Worm (Caenorhabditis elegans): ENCODE data around the gene srv-17.
A peak's percentile ranks its signal among the peaks of the same experiment; 100 is the strongest.

The srv-17 gene

ce11 chrIV:5870072-5870471, at the start of gene srv-17:
TSS of gene srv-17 (minus strand) at chrIV:5870172.
- no peak for TF ChIP-seq mep-1 (tag; optimal IDR thresholded peaks at IDR 0.05)
- no peak for TF ChIP-seq bed-3 (GFP tag; optimal IDR thresholded peaks at IDR 0.05)
- no peak for TF ChIP-seq ztf-11 (tag; optimal IDR thresholded peaks at IDR 0.05)
- TF ChIP-seq flh-1 (GFP tag; optimal IDR thresholded peaks at IDR 0.05), result no peak
- TF ChIP-seq nhr-28 (tag; optimal IDR thresholded peaks at IDR 0.05), result no peak
- TF ChIP-seq mls-2 (tag; optimal IDR thresholded peaks at IDR 0.05), result no peak
- TF ChIP-seq nhr-237 (tag; optimal IDR thresholded peaks at IDR 0.05), result no peak
- no peak for TF ChIP-seq drap-1 (GFP tag; optimal IDR thresholded peaks at IDR 0.05)
- no peak for TF ChIP-seq ham-2 (GFP tag; optimal IDR thresholded peaks at IDR 0.05)
- TF ChIP-seq nhr-2 (tag; optimal IDR thresholded peaks at IDR 0.05), result no peak
- TF ChIP-seq sptf-1 (tag; optimal IDR thresholded peaks at IDR 0.05), result no peak
- TF ChIP-seq lin-32 (GFP tag; optimal IDR thresholded peaks at IDR 0.05), result no peak
- TF ChIP-seq sem-2 (GFP tag; optimal IDR thresholded peaks at IDR 0.05), result no peak
- TF ChIP-seq unc-62 (GFP tag; optimal IDR thresholded peaks at IDR 0.05), result no peak
- no peak for TF ChIP-seq ceh-43 (GFP tag; optimal IDR thresholded peaks at IDR 0.05)

ce11 chrIV:5917026-5917425, 47.1 kb upstream of the srv-17 start, which contains the start of gene dhhc-13:
TSS of gene dhhc-13 (plus strand) at chrIV:5917326.
- no peak for TF ChIP-seq M03D4.4 (tag; optimal IDR thresholded peaks at IDR 0.05)

ce11 chrIV:5915152-5915551, 45.2 kb upstream of the srv-17 start:
- TF ChIP-seq nhr-12 (tag; optimal IDR thresholded peaks at IDR 0.05), result no peak
- peak; percentile 76 for TF ChIP-seq ces-1 (GFP tag; optimal IDR thresholded peaks at IDR 0.05)
- no peak for TF ChIP-seq bed-3 (GFP tag; optimal IDR thresholded peaks at IDR 0.05)

ce11 chrIV:5903305-5903778, 33.4 kb upstream of the srv-17 start, which contains the start of gene H04M03.12:
TSS of gene H04M03.12 (minus strand) at chrIV:5903355.
- TF ChIP-seq snpc-4 (tag; optimal IDR thresholded peaks at IDR 0.05), result no peak
- TF ChIP-seq nhr-76 (tag; optimal IDR thresholded peaks at IDR 0.05), result no peak
- no peak for TF ChIP-seq flh-1 (GFP tag; optimal IDR thresholded peaks at IDR 0.05)
- TF ChIP-seq nhr-2 (tag; optimal IDR thresholded peaks at IDR 0.05), result no peak
- TF ChIP-seq cnd-1 (tag; optimal IDR thresholded peaks at IDR 0.05), result no peak
- TF ChIP-seq unc-62 (GFP tag; optimal IDR thresholded peaks at IDR 0.05), result no peak
- no peak for TF ChIP-seq unc-39 (tag; optimal IDR thresholded peaks at IDR 0.05)
- TF ChIP-seq zip-8 (tag; optimal IDR thresholded peaks at IDR 0.05), result no peak
- no peak for TF ChIP-seq elt-3 (tag; optimal IDR thresholded peaks at IDR 0.05)

- TF ChIP-seq ces-1 (GFP tag; optimal IDR thresholded peaks at IDR 0.05) (peak; percentile 66), bed-3 (GFP tag; optimal IDR thresholded peaks at IDR 0.05) (no peak)
Observed at ce11 chrIV:5902730-5903129, 32.8 kb upstream of the srv-17 start.

- TF ChIP-seq mab-5 (tag; optimal IDR thresholded peaks at IDR 0.05) (no peak), drap-1 (GFP tag; optimal IDR thresholded peaks at IDR 0.05) (no peak), unc-120 (tag; optimal IDR thresholded peaks at IDR 0.05; ENCODE audit: poor library complexity, severe bottlenecking) (no peak), sptf-1 (tag; optimal IDR thresholded peaks at IDR 0.05) (no peak), lsy-2 (tag; optimal IDR thresholded peaks at IDR 0.05) (no peak), ztf-11 (tag; optimal IDR thresholded peaks at IDR 0.05) (no peak), nhr-2 (tag; optimal IDR thresholded peaks at IDR 0.05) (no peak), mls-2 (tag; optimal IDR thresholded peaks at IDR 0.05) (no peak), ces-1 (GFP tag; optimal IDR thresholded peaks at IDR 0.05) (no peak), elt-1 (tag; optimal IDR thresholded peaks at IDR 0.05; ENCODE audit: borderline replicate concordance, insufficient read depth) (no peak), lin-32 (GFP tag; optimal IDR thresholded peaks at IDR 0.05) (no peak), ceh-39 (tag; optimal IDR thresholded peaks at IDR 0.05) (no peak)
Observed at ce11 chrIV:5896341-5896740, 26.4 kb upstream of the srv-17 start, which contains the start of gene pck-3. TSS of gene pck-3 (plus strand) at chrIV:5896641.

DNA sequence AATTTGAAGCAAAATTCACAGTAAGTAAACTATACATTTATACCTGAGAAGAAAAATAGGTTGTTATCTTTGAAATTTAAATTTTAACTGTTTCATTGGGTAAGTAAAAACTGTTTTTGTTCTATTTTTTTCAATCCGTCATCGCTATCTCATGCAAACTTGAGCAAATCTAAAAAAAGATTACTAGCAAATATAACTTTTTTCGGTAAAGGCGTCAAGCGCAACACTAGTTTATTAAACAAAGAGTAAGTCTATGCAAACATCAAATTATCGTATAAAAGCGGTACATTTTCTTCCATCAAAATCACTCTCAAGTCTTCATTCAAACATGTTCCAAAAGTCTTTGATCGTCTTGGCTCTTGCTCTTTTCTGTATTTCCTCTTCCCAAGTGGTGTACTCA, 25.2 kb upstream of the srv-17 start, which contains the start of gene nspb-6:
TSS of gene nspb-6 (plus strand) at position 301 of the 400 bp plus-strand sequence.
- TF ChIP-seq ceh-39 (tag; optimal IDR thresholded peaks at IDR 0.05) (no peak), zip-8 (tag; optimal IDR thresholded peaks at IDR 0.05) (no peak), lin-13 (tag; optimal IDR thresholded peaks at IDR 0.05) (no peak), mab-5 (tag; optimal IDR thresholded peaks at IDR 0.05) (no peak), nhr-12 (tag; optimal IDR thresholded peaks at IDR 0.05) (no peak), ceh-43 (GFP tag; optimal IDR thresholded peaks at IDR 0.05) (no peak), sem-2 (GFP tag; optimal IDR thresholded peaks at IDR 0.05) (no peak), lin-32 (GFP tag; optimal IDR thresholded peaks at IDR 0.05) (no peak), unc-120 (tag; optimal IDR thresholded peaks at IDR 0.05; ENCODE audit: poor library complexity, severe bottlenecking) (no peak), sptf-1 (tag; optimal IDR thresholded peaks at IDR 0.05) (no peak), lsy-2 (tag; optimal IDR thresholded peaks at IDR 0.05) (no peak), unc-62 (GFP tag; optimal IDR thresholded peaks at IDR 0.05) (no peak), hlh-1 (tag; optimal IDR thresholded peaks at IDR 0.05) (no peak), flh-1 (GFP tag; optimal IDR thresholded peaks at IDR 0.05) (no peak), M03D4.4 (tag; optimal IDR thresholded peaks at IDR 0.05) (no peak), pha-4 (tag; optimal IDR thresholded peaks at IDR 0.05) (no peak), cnd-1 (tag; optimal IDR thresholded peaks at IDR 0.05) (no peak), ham-2 (GFP tag; optimal IDR thresholded peaks at IDR 0.05) (no peak), unc-39 (tag; optimal IDR thresholded peaks at IDR 0.05) (no peak), blmp-1 (tag; optimal IDR thresholded peaks at IDR 0.05) (no peak)

Data from whole organism, mixed stage, embryonic.